Worm (Caenorhabditis elegans) whole organism, L1 larva: ENCODE measurements around the gene alg-4.

Source experiments
- lsy-2 ChIP-seq, 2 experiments: fragments of 150-350 bp; optimal IDR thresholded peaks; 2 replicates each; lab custom pipeline; 2014; ENCODE audit warnings: missing biosample characterization in 2 of 2, missing genetic modification characterization in 2 of 2
- snpc-4 ChIP-seq: fragments of 150-350 bp; optimal IDR thresholded peaks from 2 replicates; lab custom pipeline; 2014; ENCODE audit warnings: missing biosample characterization, missing genetic modification characterization
- sup-37 ChIP-seq: fragments of 200-800 bp; sonication (Bioruptor generic); optimal IDR thresholded peaks from 2 replicates; lab custom pipeline; 2018; ENCODE audit warnings: mild to moderate bottlenecking, missing genetic modification characterization, missing compliant biosample characterization
- unc-130 ChIP-seq: fragments of 150-350 bp; optimal IDR thresholded peaks from 2 replicates; lab custom pipeline; 2017; ENCODE audit warnings: missing biosample characterization, missing genetic modification characterization, inconsistent platforms
- ztf-11 ChIP-seq, 2 experiments: sonication (generic microtip); optimal IDR thresholded peaks; 2 replicates each; lab custom pipeline; 2016 to 2017; ENCODE audit warnings: missing genetic modification characterization in 2 of 2, missing biosample characterization in 1 of 2, missing compliant biosample characterization in 1 of 2
- ztf-4 ChIP-seq: fragments of 150-350 bp; optimal IDR thresholded peaks from 2 replicates; lab custom pipeline; 2014; ENCODE audit warnings: missing biosample characterization, missing genetic modification characterization

ce11 chrIII:9867352-9867751 lies 23.9 kb downstream of the alg-4 start:
- no peak for TF ChIP-seq ztf-11 (tag; optimal IDR thresholded peaks at IDR 0.05; lab: Kevin White, UChicago)
- no peak for TF ChIP-seq sup-37 (GFP tag; lab: Kevin White, UChicago)
- no peak for TF ChIP-seq snpc-4 (tag; lab: Kevin White, UChicago)
- no peak for TF ChIP-seq ztf-4 (tag; lab: Kevin White, UChicago)
- no peak for TF ChIP-seq lsy-2 (tag; optimal IDR thresholded peaks at IDR 0.05; lab: Kevin White, UChicago)
- no peak for TF ChIP-seq unc-130
